Fruit fly (Drosophila melanogaster): ENCODE data around the gene Cubn2.

The Cubn2 gene

DNA sequence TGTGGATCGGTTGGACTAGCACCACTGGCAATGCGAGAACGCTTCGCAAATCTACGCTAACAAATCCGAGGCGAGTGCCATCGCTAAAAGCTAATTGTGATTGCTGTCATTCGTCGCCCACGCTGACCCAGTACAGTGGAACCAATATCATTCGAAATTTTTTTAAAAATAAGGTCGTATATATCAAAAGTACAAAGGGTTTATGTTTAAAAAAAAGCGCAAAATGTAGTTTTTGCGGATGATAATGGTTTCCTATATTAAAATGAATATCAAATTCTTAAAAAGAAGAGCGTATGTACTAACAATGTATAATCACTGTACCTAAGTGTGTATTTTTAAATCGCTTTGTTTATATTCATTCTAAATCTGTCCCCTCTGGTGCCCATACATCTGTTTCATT lies 29.3 kb downstream of the Cubn2 start (continued):
- TF ChIP-seq CG4820 (GFP tag; optimal IDR thresholded peaks at IDR 0.05) (peak; percentile 5), dm (GFP tag; optimal IDR thresholded peaks at IDR 0.05) (no peak), CG13624 (GFP tag; optimal IDR thresholded peaks at IDR 0.05) (peak; percentile 35), B-H1 (GFP tag; IDR thresholded peaks at IDR 0.05) (peak; percentile 31; the same call in 2 of the 3 replicates), Med (GFP tag) (peak; percentile 71), Oaz (GFP tag; IDR thresholded peaks at IDR 0.05) (no peak), Pdp1 (GFP tag; optimal IDR thresholded peaks at IDR 0.05) (peak in 1 of 2 experiments; percentile 7), HLH3B (GFP tag; IDR thresholded peaks at IDR 0.05) (peak; percentile 57), CG6254 (GFP tag; optimal IDR thresholded peaks at IDR 0.05) (no peak), croc (GFP tag; conservative IDR thresholded peaks at IDR 0.05) (no peak), pum (GFP tag; optimal IDR thresholded peaks at IDR 0.05) (peak; percentile 0), zfh2 (GFP tag; optimal IDR thresholded peaks at IDR 0.05) (peak; percentile 15), CG10543 (GFP tag; optimal IDR thresholded peaks at IDR 0.05) (peak; percentile 67), CG32772 (GFP tag; IDR thresholded peaks at IDR 0.05) (peak; percentile 23; the same call in 1 of the 2 replicates), CG1233 (GFP tag; optimal IDR thresholded peaks at IDR 0.05) (peak; percentile 28), Dip3 (GFP tag; optimal IDR thresholded peaks at IDR 0.05) (peak; percentile 18), dysf (GFP tag; IDR thresholded peaks at IDR 0.05) (peak; percentile 80), CG10209 (GFP tag; optimal IDR thresholded peaks at IDR 0.05) (peak; percentile 29), CG16863 (GFP tag; optimal IDR thresholded peaks at IDR 0.05) (peak; percentile 19), Meics (GFP tag; optimal IDR thresholded peaks at IDR 0.05) (peak; percentile 68), CG15696 (tag; optimal IDR thresholded peaks at IDR 0.05) (no peak), sens (GFP tag) (peak; percentile 60), CG9932 (GFP tag; IDR thresholded peaks at IDR 0.05) (peak; percentile 75), Fer3 (tag; optimal IDR thresholded peaks at IDR 0.05) (peak; percentile 57), CG31388 (GFP tag; optimal IDR thresholded peaks at IDR 0.05) (peak; percentile 13), slbo (GFP tag; IDR thresholded peaks at IDR 0.05) (peak; percentile 65), CG4730 (GFP tag; IDR thresholded peaks at IDR 0.05) (peak; percentile 23; the same call in 1 of the 2 replicates), Bteb2 (GFP tag; optimal IDR thresholded peaks at IDR 0.05) (peak; percentile 15), CG9727 (GFP tag; optimal IDR thresholded peaks at IDR 0.05) (peak; percentile 3), sr (GFP tag; IDR thresholded peaks at IDR 0.05) (peak; percentile 86), HmgZ (tag; optimal IDR thresholded peaks at IDR 0.05) (peak; percentile 33), CG4328 (GFP tag; optimal IDR thresholded peaks at IDR 0.05) (peak; percentile 3), az2 (GFP tag; optimal IDR thresholded peaks at IDR 0.05) (peak; percentile 26)

dm6 chr3L:11777348-11777958 lies 37.1 kb downstream of the Cubn2 start:
- TF ChIP-seq sens (GFP tag) (peak; percentile 44), CG17186 (GFP tag; optimal IDR thresholded peaks at IDR 0.05) (no peak), Chrac-16 (GFP tag; optimal IDR thresholded peaks at IDR 0.05) (no peak), grn (GFP tag; optimal IDR thresholded peaks at IDR 0.05) (peak; percentile 42), mirr (GFP tag; optimal IDR thresholded peaks at IDR 0.05) (peak; percentile 78), Myb (GFP tag; optimal IDR thresholded peaks at IDR 0.05) (no peak), CG15011 (GFP tag; optimal IDR thresholded peaks at IDR 0.05) (no peak), CoRest (tag; optimal IDR thresholded peaks at IDR 0.05) (no peak), br (optimal IDR thresholded peaks at IDR 0.05) (no peak), ara (GFP tag; IDR thresholded peaks at IDR 0.05) (no peak), oc (tag; optimal IDR thresholded peaks at IDR 0.05) (no peak), CG12659 (GFP tag; optimal IDR thresholded peaks at IDR 0.05) (no peak), CG1024 (GFP tag; IDR thresholded peaks at IDR 0.05) (no peak), Dref (GFP tag; IDR thresholded peaks at IDR 0.05) (no peak), Med (GFP tag) (no peak), CG3726 (GFP tag; IDR thresholded peaks at IDR 0.05) (no peak), vvl (GFP tag; IDR thresholded peaks at IDR 0.05) (peak; percentile 24; the same call in 1 of the 2 replicates), HLH4C (GFP tag; IDR thresholded peaks at IDR 0.05; ENCODE audit: partially characterized antibody) (0 out of 3 replicates have a peak, but pooled peaks have one; percentile 9), chm (GFP tag; IDR thresholded peaks at IDR 0.05) (no peak), nom (GFP tag; optimal IDR thresholded peaks at IDR 0.05) (no peak), CG3847 (GFP tag; IDR thresholded peaks at IDR 0.05) (no peak)
